Fruit fly (Drosophila melanogaster): Measurements from ENCODE around the gene CG44774.

The CG44774 gene

dm6 chrX:4938986-4939385 lies 1.1 kb upstream of the CG44774 start, which contains the start of gene Ptp4E (continued):
- TF ChIP-seq CG1233 (GFP tag; optimal IDR thresholded peaks at IDR 0.05) (no peak), CG14860 (GFP tag; IDR thresholded peaks at IDR 0.05; ENCODE audit: partially characterized antibody) (no peak), Rx (GFP tag; IDR thresholded peaks at IDR 0.05) (no peak), CG1832 (GFP tag; optimal IDR thresholded peaks at IDR 0.05) (no peak), cwo (GFP tag; optimal IDR thresholded peaks at IDR 0.05) (peak; percentile 11), E2f1 (GFP tag; IDR thresholded peaks at IDR 0.05) (no peak), trem (tag; optimal IDR thresholded peaks at IDR 0.05) (no peak), eve (GFP tag; optimal IDR thresholded peaks at IDR 0.05) (peak in 1 of 2 experiments; percentile 61), ftz-f1 (GFP tag; optimal IDR thresholded peaks at IDR 0.05) (no peak), CG7271 (tag; optimal IDR thresholded peaks at IDR 0.05) (no peak), CG32767 (GFP tag; IDR thresholded peaks at IDR 0.05) (no peak), CG1647 (GFP tag; optimal IDR thresholded peaks at IDR 0.05) (no peak), CG12155 (GFP tag; optimal IDR thresholded peaks at IDR 0.05) (no peak), shn (GFP tag; optimal IDR thresholded peaks at IDR 0.05) (no peak), Hmr (GFP tag; optimal IDR thresholded peaks at IDR 0.05) (peak; percentile 19), trh (GFP tag; optimal IDR thresholded peaks at IDR 0.05) (no peak), yki (optimal IDR thresholded peaks at IDR 0.05) (no peak), zf30C (GFP tag; optimal IDR thresholded peaks at IDR 0.05) (no peak), CG17359 (tag; optimal IDR thresholded peaks at IDR 0.05) (peak; percentile 23), h (optimal IDR thresholded peaks at IDR 0.05) (no peak), CG9437 (GFP tag; optimal IDR thresholded peaks at IDR 0.05) (no peak), Atf6 (GFP tag; IDR thresholded peaks at IDR 0.05) (peak; percentile 49; the same call in 1 of the 2 replicates), Pdp1 (GFP tag; optimal IDR thresholded peaks at IDR 0.05) (no peak), ham (GFP tag; IDR thresholded peaks at IDR 0.05) (no peak), TFAM (GFP tag; optimal IDR thresholded peaks at IDR 0.05) (no peak), CG16779 (GFP tag; IDR thresholded peaks at IDR 0.05) (no peak), CG2202 (tag; optimal IDR thresholded peaks at IDR 0.05) (no peak), Fer1 (GFP tag; optimal IDR thresholded peaks at IDR 0.05) (peak; percentile 3), Sry-β (GFP tag; optimal IDR thresholded peaks at IDR 0.05) (no peak), CG34422 (GFP tag; IDR thresholded peaks at IDR 0.05) (0 out of 3 replicates have a peak, but pooled peaks have one; percentile 25), stc (GFP tag; IDR thresholded peaks at IDR 0.05) (no peak), CG14441 (GFP tag; IDR thresholded peaks at IDR 0.05) (no peak), ttk (GFP tag; IDR thresholded peaks at IDR 0.05) (no peak), her (GFP tag; optimal IDR thresholded peaks at IDR 0.05) (no peak), CG17568 (GFP tag; optimal IDR thresholded peaks at IDR 0.05) (peak; percentile 20), hbn (GFP tag; IDR thresholded peaks at IDR 0.05; ENCODE audit: partially characterized antibody) (no peak), CG34376 (GFP tag; optimal IDR thresholded peaks at IDR 0.05) (peak; percentile 8), corto (GFP tag; optimal IDR thresholded peaks at IDR 0.05) (no peak), CG13296 (GFP tag; optimal IDR thresholded peaks at IDR 0.05) (no peak), chinmo (GFP tag; IDR thresholded peaks at IDR 0.05; ENCODE audit: partially characterized antibody) (0 out of 4 replicates have a peak, but pooled peaks have one; percentile 20), CG14710 (tag; optimal IDR thresholded peaks at IDR 0.05) (no peak), Spps (tag; optimal IDR thresholded peaks at IDR 0.05) (no peak), CG17186 (GFP tag; optimal IDR thresholded peaks at IDR 0.05) (no peak), CG16815 (GFP tag; optimal IDR thresholded peaks at IDR 0.05) (no peak), lab (GFP tag; optimal IDR thresholded peaks at IDR 0.05) (peak; percentile 4), sim (GFP tag; IDR thresholded peaks at IDR 0.05) (no peak), Abd-B (GFP tag; optimal IDR thresholded peaks at IDR 0.05) (no peak), CG17912 (GFP tag; optimal IDR thresholded peaks at IDR 0.05) (no peak), Side (GFP tag; optimal IDR thresholded peaks at IDR 0.05) (no peak), CG8388 (GFP tag; optimal IDR thresholded peaks at IDR 0.05) (no peak), CG15514 (GFP tag; optimal IDR thresholded peaks at IDR 0.05) (peak; percentile 18), CG11695 (GFP tag; IDR thresholded peaks at IDR 0.05) (no peak)
